Fruit fly (Drosophila melanogaster): Measurements from ENCODE around the gene loaf.

DNA sequence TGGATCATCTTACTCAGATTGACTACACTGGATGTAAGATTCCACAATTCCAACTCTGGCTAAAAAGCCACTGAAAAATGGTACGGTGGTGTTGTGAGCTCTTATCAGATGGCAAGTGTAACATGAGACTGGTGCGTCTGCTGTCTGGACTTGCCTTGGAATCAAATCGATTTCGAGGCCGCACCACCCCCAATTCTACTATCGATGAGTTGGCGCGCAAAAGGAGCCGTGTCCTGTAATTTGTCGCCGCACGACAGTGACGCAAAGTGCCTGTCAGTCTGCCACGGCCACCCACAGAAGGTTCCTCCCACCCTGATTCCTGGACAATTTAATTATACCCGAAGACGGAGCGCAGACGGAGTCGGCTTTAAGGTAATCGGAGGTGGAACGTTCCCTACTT is 581 bp upstream of the loaf start:
- TF ChIP-seq CG10631 (GFP tag; optimal IDR thresholded peaks at IDR 0.05): no peak
- TF ChIP-seq cyc (GFP tag; optimal IDR thresholded peaks at IDR 0.05): no peak
- TF ChIP-seq Sox102F (GFP tag; optimal IDR thresholded peaks at IDR 0.05): no peak
- no peak for TF ChIP-seq Sox14 (GFP tag; optimal IDR thresholded peaks at IDR 0.05)
- no peak for TF ChIP-seq achi (GFP tag; optimal IDR thresholded peaks at IDR 0.05)
- no peak for TF ChIP-seq OdsH (GFP tag; optimal IDR thresholded peaks at IDR 0.05)
